Fruit fly (Drosophila melanogaster): ENCODE data around the gene CG32533.
A peak's percentile ranks its signal among the peaks of the same experiment; 100 is the strongest.

DNA sequence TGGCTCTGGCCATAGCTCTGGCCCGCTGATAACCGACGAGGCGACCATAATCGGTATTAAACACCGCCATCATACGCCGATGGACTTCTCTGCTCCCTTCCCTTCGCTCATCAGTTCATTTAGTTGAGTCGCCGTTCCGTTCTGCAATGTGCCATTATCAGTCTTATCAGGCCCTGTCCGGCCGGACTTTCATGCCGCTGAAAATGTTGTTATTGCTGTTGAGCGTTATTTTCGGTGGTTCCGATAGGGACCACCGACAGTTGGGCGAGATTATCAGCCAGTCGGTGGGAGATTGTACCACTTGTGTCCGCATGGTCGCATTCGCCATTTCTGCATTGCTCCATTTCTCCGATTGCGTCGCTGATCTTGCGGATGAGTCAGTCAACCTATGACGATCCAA is 22.1 kb upstream of the CG32533 start:
- TF ChIP-seq dmrt93B (GFP tag; optimal IDR thresholded peaks at IDR 0.05) (no peak), Hr83 (GFP tag; optimal IDR thresholded peaks at IDR 0.05; ENCODE audit: poor library complexity, severe bottlenecking) (no peak), Rel (GFP tag; optimal IDR thresholded peaks at IDR 0.05) (no peak), Rel (tag; optimal IDR thresholded peaks at IDR 0.05) (peak; percentile 86), Jra (GFP tag; optimal IDR thresholded peaks at IDR 0.05) (no peak), N (GFP tag; optimal IDR thresholded peaks at IDR 0.05) (no peak), pan (optimal IDR thresholded peaks at IDR 0.05) (no peak), h (GFP tag; optimal IDR thresholded peaks at IDR 0.05) (peak; percentile 41), psq (GFP tag; optimal IDR thresholded peaks at IDR 0.05) (no peak), CG9705 (GFP tag; optimal IDR thresholded peaks at IDR 0.05) (no peak), Hnf4 (GFP tag; optimal IDR thresholded peaks at IDR 0.05) (no peak), OdsH (GFP tag; optimal IDR thresholded peaks at IDR 0.05) (no peak), CG32264 (GFP tag; optimal IDR thresholded peaks at IDR 0.05) (no peak), ey (GFP tag; optimal IDR thresholded peaks at IDR 0.05) (no peak)

All from whole organism, wandering third instar larva.